Worm (Caenorhabditis elegans): Measurements from ENCODE around the gene sru-27.

sru-27 gene

ce11 chrV:1499140-1499539 lies at the start of gene sru-27:
sru-27 (plus strand) TSS chrV:1499440.
- TF ChIP-seq ztf-29 (GFP tag; IDR thresholded peaks at IDR 0.05) (no peak), ztf-23 (GFP tag; IDR thresholded peaks at IDR 0.05) (no peak), ref-1 (GFP tag; conservative IDR thresholded peaks at IDR 0.05) (no peak), tab-1 (GFP tag; IDR thresholded peaks at IDR 0.05) (no peak)

DNA sequence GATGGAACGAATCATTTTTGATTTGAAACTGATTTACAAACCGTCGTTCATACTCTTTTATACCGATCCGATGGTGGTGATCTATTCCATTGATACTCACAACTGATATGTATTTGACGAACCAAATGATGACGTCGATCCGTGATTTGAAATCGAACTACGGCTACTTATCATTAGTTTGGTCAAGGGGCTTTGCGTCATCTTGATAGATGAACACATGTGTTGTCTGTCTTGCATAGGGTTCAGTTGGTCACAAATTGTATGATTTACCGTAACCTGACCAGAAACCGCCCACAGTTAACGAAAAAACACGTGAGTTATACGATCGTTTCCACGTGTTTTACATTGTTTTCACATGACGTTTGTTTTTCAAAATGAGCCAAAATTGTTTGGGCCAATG lies 49.1 kb upstream of the sru-27 start, which contains the start of gene cnc-2:
cnc-2 (minus strand) TSS at position 24 of the 400 bp plus-strand sequence.
- TF ChIP-seq med-1 (GFP tag; optimal IDR thresholded peaks at IDR 0.05; ENCODE audit: insufficient read depth) (no peak), T22C8.4 (GFP tag; IDR thresholded peaks at IDR 0.05) (no peak), ztf-23 (GFP tag; IDR thresholded peaks at IDR 0.05) (no peak), klf-2 (GFP tag; conservative IDR thresholded peaks at IDR 0.05) (no peak), tab-1 (GFP tag; IDR thresholded peaks at IDR 0.05) (no peak), flt-1 (GFP tag; IDR thresholded peaks at IDR 0.05) (no peak), ztf-29 (GFP tag; IDR thresholded peaks at IDR 0.05) (no peak), ref-1 (GFP tag; conservative IDR thresholded peaks at IDR 0.05) (no peak), cog-1 (tag; optimal IDR thresholded peaks at IDR 0.05) (no peak)

DNA sequence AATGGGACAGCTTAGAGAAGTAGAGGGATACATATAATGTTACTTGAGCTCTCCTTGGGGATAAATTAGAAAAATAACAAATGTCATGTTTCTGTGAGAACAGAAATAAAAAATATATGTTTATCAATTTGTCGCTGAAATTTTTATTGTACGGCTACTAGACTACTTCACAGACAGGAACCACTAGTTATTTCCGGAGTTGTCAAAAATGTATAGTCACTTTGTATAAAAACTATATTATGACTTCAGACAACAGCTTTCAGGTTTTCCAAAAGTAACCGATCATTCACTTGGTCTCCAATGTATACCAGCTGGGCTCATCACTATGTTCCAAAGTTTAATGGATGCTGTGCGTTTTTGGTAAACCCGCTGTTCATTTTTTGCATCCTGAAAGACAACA lies 47.9 kb upstream of the sru-27 start, which contains the start of gene srj-23:
srj-23 (plus strand) TSS at position 301 of the 400 bp plus-strand sequence.
- TF ChIP-seq T22C8.4 (GFP tag; IDR thresholded peaks at IDR 0.05), result no peak
- TF ChIP-seq cog-1 (tag; optimal IDR thresholded peaks at IDR 0.05), result no peak
- TF ChIP-seq ztf-29 (GFP tag; IDR thresholded peaks at IDR 0.05), result no peak
- no peak for TF ChIP-seq ztf-23 (GFP tag; IDR thresholded peaks at IDR 0.05)
- no peak for TF ChIP-seq klf-2 (GFP tag; conservative IDR thresholded peaks at IDR 0.05)
- no peak for TF ChIP-seq ref-1 (GFP tag; conservative IDR thresholded peaks at IDR 0.05)
- TF ChIP-seq flt-1 (GFP tag; IDR thresholded peaks at IDR 0.05), result no peak
- TF ChIP-seq tab-1 (GFP tag; IDR thresholded peaks at IDR 0.05), result no peak
- no peak for TF ChIP-seq med-1 (GFP tag; optimal IDR thresholded peaks at IDR 0.05; ENCODE audit: insufficient read depth)

DNA sequence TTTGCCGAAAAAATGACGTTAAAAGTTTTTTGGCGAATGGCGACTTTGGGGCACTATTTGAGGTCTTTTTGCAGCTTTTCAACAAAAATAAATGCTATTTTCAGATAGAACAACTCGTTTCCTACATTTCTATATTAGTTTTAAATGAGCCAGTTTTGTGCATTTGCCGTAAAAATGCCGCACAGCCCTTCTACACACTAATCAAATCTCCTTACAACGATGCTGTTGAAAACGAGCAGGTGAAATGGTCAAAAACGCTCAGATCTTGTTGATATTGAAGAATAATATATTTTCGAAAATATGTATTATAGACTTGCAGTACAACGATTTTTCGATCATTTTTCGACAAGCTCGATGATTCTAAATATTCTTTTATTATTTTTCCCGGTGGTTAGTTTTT lies 44.5 kb upstream of the sru-27 start, which contains the start of gene chil-14:
chil-14 (plus strand) TSS at position 301 of the 400 bp plus-strand sequence.
- TF ChIP-seq ref-1 (GFP tag; conservative IDR thresholded peaks at IDR 0.05) (no peak), T22C8.4 (GFP tag; IDR thresholded peaks at IDR 0.05) (no peak), cog-1 (tag; optimal IDR thresholded peaks at IDR 0.05) (no peak)

- no peak for TF ChIP-seq ztf-23 (GFP tag; IDR thresholded peaks at IDR 0.05)
- no peak for TF ChIP-seq ztf-29 (GFP tag; IDR thresholded peaks at IDR 0.05)
- TF ChIP-seq ref-1 (GFP tag; conservative IDR thresholded peaks at IDR 0.05), result no peak
- TF ChIP-seq tab-1 (GFP tag; IDR thresholded peaks at IDR 0.05), result no peak
- TF ChIP-seq cog-1 (tag; optimal IDR thresholded peaks at IDR 0.05), result no peak
- no peak for TF ChIP-seq klf-2 (GFP tag; conservative IDR thresholded peaks at IDR 0.05)
- TF ChIP-seq med-1 (GFP tag; optimal IDR thresholded peaks at IDR 0.05; ENCODE audit: insufficient read depth), result no peak
- TF ChIP-seq flt-1 (GFP tag; IDR thresholded peaks at IDR 0.05), result no peak
- no peak for TF ChIP-seq T22C8.4 (GFP tag; IDR thresholded peaks at IDR 0.05)
These were observed 44.0 kb upstream of the sru-27 start for ce11 chrV:1455280-1455679.

- TF ChIP-seq T22C8.4 (GFP tag; IDR thresholded peaks at IDR 0.05), result no peak
- TF ChIP-seq ztf-23 (GFP tag; IDR thresholded peaks at IDR 0.05), result no peak
- no peak for TF ChIP-seq klf-2 (GFP tag; conservative IDR thresholded peaks at IDR 0.05)
- no peak for TF ChIP-seq flt-1 (GFP tag; IDR thresholded peaks at IDR 0.05)
- TF ChIP-seq med-1 (GFP tag; optimal IDR thresholded peaks at IDR 0.05; ENCODE audit: insufficient read depth), result no peak
- no peak for TF ChIP-seq ref-1 (GFP tag; conservative IDR thresholded peaks at IDR 0.05)
- TF ChIP-seq tab-1 (GFP tag; IDR thresholded peaks at IDR 0.05), result no peak
- no peak for TF ChIP-seq ztf-29 (GFP tag; IDR thresholded peaks at IDR 0.05)
- TF ChIP-seq cog-1 (tag; optimal IDR thresholded peaks at IDR 0.05), result no peak
These were observed 42.6 kb upstream of the sru-27 start for ce11 chrV:1456614-1457013.

- TF ChIP-seq cog-1 (tag; optimal IDR thresholded peaks at IDR 0.05) (no peak), ztf-29 (GFP tag; IDR thresholded peaks at IDR 0.05) (no peak), ztf-23 (GFP tag; IDR thresholded peaks at IDR 0.05) (no peak), tab-1 (GFP tag; IDR thresholded peaks at IDR 0.05) (no peak), T22C8.4 (GFP tag; IDR thresholded peaks at IDR 0.05) (no peak), med-1 (GFP tag; optimal IDR thresholded peaks at IDR 0.05; ENCODE audit: insufficient read depth) (no peak), flt-1 (GFP tag; IDR thresholded peaks at IDR 0.05) (no peak), klf-2 (GFP tag; conservative IDR thresholded peaks at IDR 0.05) (no peak), ref-1 (GFP tag; conservative IDR thresholded peaks at IDR 0.05) (no peak)
These were observed 39.8 kb upstream of the sru-27 start for ce11 chrV:1459374-1459926.

DNA sequence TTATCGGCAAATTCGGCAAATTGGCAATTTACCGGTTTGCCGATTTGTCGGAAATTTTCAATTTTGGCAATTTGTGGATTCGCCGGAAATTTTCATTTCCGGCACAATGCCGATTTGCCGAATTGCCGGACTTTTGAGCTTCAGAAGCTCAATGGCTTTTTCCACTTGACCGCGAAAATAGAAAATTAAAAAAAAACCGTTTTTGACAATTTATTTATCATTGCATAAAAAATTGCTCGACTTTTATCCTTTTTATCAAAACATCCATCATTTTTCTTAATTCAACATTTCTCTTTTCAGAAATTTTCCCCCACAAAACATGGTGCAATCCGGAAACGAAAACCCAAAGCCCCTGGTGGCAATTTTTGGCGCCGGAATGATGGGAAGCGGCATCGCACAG lies 39.2 kb upstream of the sru-27 start, which contains the start of gene hacd-1:
hacd-1 (plus strand) TSS at position 301 of the 400 bp plus-strand sequence.
- TF ChIP-seq cog-1 (tag; optimal IDR thresholded peaks at IDR 0.05), result no peak
- TF ChIP-seq ref-1 (GFP tag; conservative IDR thresholded peaks at IDR 0.05), result no peak
- no peak for TF ChIP-seq tab-1 (GFP tag; IDR thresholded peaks at IDR 0.05)
- TF ChIP-seq klf-2 (GFP tag; conservative IDR thresholded peaks at IDR 0.05), result no peak
- no peak for TF ChIP-seq flt-1 (GFP tag; IDR thresholded peaks at IDR 0.05)
- TF ChIP-seq ztf-23 (GFP tag; IDR thresholded peaks at IDR 0.05), result no peak
- TF ChIP-seq T22C8.4 (GFP tag; IDR thresholded peaks at IDR 0.05), result no peak
- no peak for TF ChIP-seq ztf-29 (GFP tag; IDR thresholded peaks at IDR 0.05)
- no peak for TF ChIP-seq med-1 (GFP tag; optimal IDR thresholded peaks at IDR 0.05; ENCODE audit: insufficient read depth)

- TF ChIP-seq T22C8.4 (GFP tag; IDR thresholded peaks at IDR 0.05) (no peak), klf-2 (GFP tag; conservative IDR thresholded peaks at IDR 0.05) (no peak), ztf-29 (GFP tag; IDR thresholded peaks at IDR 0.05) (no peak), ref-1 (GFP tag; conservative IDR thresholded peaks at IDR 0.05) (no peak), med-1 (GFP tag; optimal IDR thresholded peaks at IDR 0.05; ENCODE audit: insufficient read depth) (no peak), cog-1 (tag; optimal IDR thresholded peaks at IDR 0.05) (no peak), ztf-23 (GFP tag; IDR thresholded peaks at IDR 0.05) (no peak), flt-1 (GFP tag; IDR thresholded peaks at IDR 0.05) (no peak), tab-1 (GFP tag; IDR thresholded peaks at IDR 0.05) (no peak)
These were observed 34.6 kb upstream of the sru-27 start, which contains the start of the genes fpn-1.2 and pqn-54 for ce11 chrV:1464543-1465040. fpn-1.2 (minus strand) TSS chrV:1464699. pqn-54 (plus strand) TSS chrV:1464990.
